Worm (Caenorhabditis elegans) whole organism, L3 larva: ENCODE data around the gene F23F1.4.

Source experiments
- R02D3.7 ChIP-seq: fragments of 150-350 bp; optimal IDR thresholded peaks from 2 replicates; lab custom pipeline; 2014; ENCODE audit warnings: missing biosample characterization, missing genetic modification characterization
- ZK546.5 ChIP-seq: sonication (generic microtip); optimal IDR thresholded peaks from 2 replicates; lab custom pipeline; 2017; ENCODE audit warnings: missing biosample characterization, missing genetic modification characterization
- aly-2 ChIP-seq: fragments of 150-350 bp; optimal IDR thresholded peaks from 2 replicates; lab custom pipeline; 2014; ENCODE audit warnings: missing biosample characterization, missing genetic modification characterization
- ceh-16 ChIP-seq: sonication (generic microtip); optimal IDR thresholded peaks from 2 replicates; lab custom pipeline; 2017; ENCODE audit warnings: missing biosample characterization, missing genetic modification characterization
- ceh-28 ChIP-seq: fragments of 150-350 bp; optimal IDR thresholded peaks from 2 replicates; lab custom pipeline; 2014; ENCODE audit warnings: missing biosample characterization, missing genetic modification reagents, missing genetic modification characterization
- ceh-82 ChIP-seq: fragments of 150-350 bp; optimal IDR thresholded peaks from 2 replicates; lab custom pipeline; 2014; ENCODE audit warnings: missing biosample characterization, missing genetic modification characterization
- ceh-9 ChIP-seq: sonication (generic microtip); optimal IDR thresholded peaks from 2 replicates; lab custom pipeline; 2018; ENCODE audit warnings: missing biosample characterization, missing genetic modification characterization
- daf-12 ChIP-seq: fragments of 150-350 bp; optimal IDR thresholded peaks from 2 replicates; lab custom pipeline; 2014; ENCODE audit warnings: missing biosample characterization, missing genetic modification reagents, missing genetic modification characterization
- elt-1 ChIP-seq: fragments of 150-350 bp; optimal IDR thresholded peaks from 2 replicates; lab custom pipeline; 2014; ENCODE audit warnings: missing biosample characterization, missing genetic modification characterization
- elt-2 ChIP-seq: sonication (generic microtip); optimal IDR thresholded peaks from 2 replicates; lab custom pipeline; 2016; ENCODE audit warnings: missing genetic modification reagents, mild to moderate bottlenecking, missing genetic modification characterization, missing compliant biosample characterization
- elt-3 ChIP-seq, 3 experiments: fragments of 150-350 bp in 1 of 3; sonication (generic microtip) in 2 of 3; optimal IDR thresholded peaks; 2 replicates in 2 of 3; 4 replicates in 1 of 3; lab custom pipeline; 2014 to 2017; ENCODE audit warnings: missing biosample characterization in 3 of 3, missing genetic modification characterization in 3 of 3
- eor-1 ChIP-seq, 2 experiments: fragments of 150-350 bp; optimal IDR thresholded peaks; 2 replicates each; lab custom pipeline; 2014 to 2018; ENCODE audit warnings: missing biosample characterization in 2 of 2, missing genetic modification characterization in 2 of 2
- fkh-10 ChIP-seq: sonication (generic microtip); optimal IDR thresholded peaks from 2 replicates; lab custom pipeline; 2017; ENCODE audit warnings: missing biosample characterization, missing genetic modification reagents, missing genetic modification characterization
- fos-1 ChIP-seq: fragments of 150-350 bp; optimal IDR thresholded peaks from 2 replicates; lab custom pipeline; 2014; ENCODE audit warnings: missing biosample characterization, missing genetic modification characterization
- hmg-11 ChIP-seq: sonication (generic microtip); optimal IDR thresholded peaks from 2 replicates; lab custom pipeline; 2016; ENCODE audit warnings: missing genetic modification characterization, missing compliant biosample characterization
- jun-1 ChIP-seq: fragments of 150-350 bp; optimal IDR thresholded peaks from 2 replicates; lab custom pipeline; 2014; ENCODE audit warnings: missing biosample characterization, missing genetic modification reagents, missing genetic modification characterization
- lin-15B ChIP-seq: fragments of 150-350 bp; optimal IDR thresholded peaks from 2 replicates; lab custom pipeline; 2014; ENCODE audit warnings: missing biosample characterization, missing genetic modification characterization
- lin-39 ChIP-seq: fragments of 150-350 bp; optimal IDR thresholded peaks from 2 replicates; lab custom pipeline; 2018; ENCODE audit warnings: missing biosample characterization, missing genetic modification reagents, missing genetic modification characterization
- lsy-12 ChIP-seq: sonication (generic microtip); optimal IDR thresholded peaks from 2 replicates; lab custom pipeline; 2016; ENCODE audit warnings: mild to moderate bottlenecking, missing genetic modification characterization, missing compliant biosample characterization
- mdl-1 ChIP-seq: fragments of 150-350 bp; optimal IDR thresholded peaks from 2 replicates; lab custom pipeline; 2014; ENCODE audit warnings: missing biosample characterization, missing genetic modification characterization
- mml-1 ChIP-seq: fragments of 150-350 bp; sonication (generic microtip); optimal IDR thresholded peaks from 3 replicates; lab custom pipeline; 2014; ENCODE audit warnings: missing biosample characterization, missing genetic modification characterization
- nfya-1 ChIP-seq: sonication (generic microtip); optimal IDR thresholded peaks from 2 replicates; lab custom pipeline; 2017; ENCODE audit warnings: missing genetic modification characterization, mild to moderate bottlenecking, missing compliant biosample characterization, antibody characterized with exemption, moderate library complexity; ENCODE audit not compliant: insufficient read depth
- nhr-12 ChIP-seq: fragments of 150-350 bp; optimal IDR thresholded peaks from 2 replicates; lab custom pipeline; 2014; ENCODE audit warnings: missing biosample characterization, missing genetic modification characterization
- nhr-25 ChIP-seq: sonication (generic microtip); optimal IDR thresholded peaks from 2 replicates; lab custom pipeline; 2017; ENCODE audit warnings: missing biosample characterization, missing genetic modification characterization
- nhr-28 ChIP-seq: fragments of 150-350 bp; optimal IDR thresholded peaks from 2 replicates; lab custom pipeline; 2014; ENCODE audit warnings: missing biosample characterization, missing genetic modification characterization
- nhr-43 ChIP-seq: sonication (generic microtip); optimal IDR thresholded peaks from 2 replicates; lab custom pipeline; 2016; ENCODE audit warnings: mild to moderate bottlenecking, missing genetic modification characterization, missing compliant biosample characterization; ENCODE audit not compliant: poor library complexity, severe bottlenecking
- nhr-67 ChIP-seq: fragments of 150-350 bp; optimal IDR thresholded peaks from 2 replicates; lab custom pipeline; 2014; ENCODE audit warnings: missing biosample characterization, missing genetic modification characterization
- pha-4 ChIP-seq: fragments of 150-350 bp; optimal IDR thresholded peaks from 2 replicates; lab custom pipeline; 2014; ENCODE audit warnings: missing biosample characterization, missing genetic modification reagents, missing genetic modification characterization
- pqm-1 ChIP-seq: fragments of 150-350 bp; optimal IDR thresholded peaks from 2 replicates; lab custom pipeline; 2017; ENCODE audit warnings: missing biosample characterization, missing genetic modification characterization, inconsistent platforms
- skn-1 ChIP-seq: fragments of 150-350 bp; optimal IDR thresholded peaks from 2 replicates; lab custom pipeline; 2014; ENCODE audit warnings: missing biosample characterization, missing genetic modification characterization
- tbx-2 ChIP-seq: sonication (generic microtip); optimal IDR thresholded peaks from 2 replicates; lab custom pipeline; 2016; ENCODE audit warnings: mild to moderate bottlenecking, missing genetic modification characterization, missing compliant biosample characterization
- unc-39 ChIP-seq: sonication (generic microtip); optimal IDR thresholded peaks from 4 replicates; lab custom pipeline; 2017; ENCODE audit warnings: missing biosample characterization, missing genetic modification characterization
- zag-1 ChIP-seq: fragments of 150-350 bp; optimal IDR thresholded peaks from 2 replicates; lab custom pipeline; 2014; ENCODE audit warnings: missing biosample characterization, missing genetic modification characterization

Gene F23F1.4

ce11 chrII:57873-58272, 29.6 kb upstream of the F23F1.4 start:
- no peak for TF ChIP-seq aly-2
- no peak for TF ChIP-seq mdl-1
- TF ChIP-seq eor-1 (tag; optimal IDR thresholded peaks at IDR 0.05; lab: Kevin White, UChicago): no peak
- TF ChIP-seq nhr-67 (tag; lab: Kevin White, UChicago): no peak
- TF ChIP-seq skn-1 (tag; lab: Kevin White, UChicago): no peak
- TF ChIP-seq jun-1 (tag; lab: Kevin White, UChicago): no peak
- no peak for TF ChIP-seq lin-15B (tag; lab: Kevin White, UChicago)
- no peak for TF ChIP-seq lsy-12 (tag; lab: Kevin White, UChicago)
- TF ChIP-seq ceh-9 (tag; lab: Kevin White, UChicago): no peak
- TF ChIP-seq nhr-43 (tag; lab: Kevin White, UChicago): no peak
- no peak for TF ChIP-seq ceh-16 (tag; lab: Kevin White, UChicago)
- no peak for TF ChIP-seq elt-3 (tag; optimal IDR thresholded peaks at IDR 0.05; lab: Kevin White, UChicago)
- no peak for TF ChIP-seq fos-1 (tag; lab: Kevin White, UChicago)
- TF ChIP-seq R02D3.7 (tag; lab: Kevin White, UChicago): no peak
- TF ChIP-seq lin-39 (tag; lab: Kevin White, UChicago): no peak
- TF ChIP-seq fkh-10 (GFP tag; lab: Kevin White, UChicago): no peak
- TF ChIP-seq ceh-28 (tag; lab: Kevin White, UChicago): no peak
- TF ChIP-seq nhr-28 (tag; lab: Kevin White, UChicago): no peak
- TF ChIP-seq nhr-25 (tag; lab: Kevin White, UChicago): no peak

DNA sequence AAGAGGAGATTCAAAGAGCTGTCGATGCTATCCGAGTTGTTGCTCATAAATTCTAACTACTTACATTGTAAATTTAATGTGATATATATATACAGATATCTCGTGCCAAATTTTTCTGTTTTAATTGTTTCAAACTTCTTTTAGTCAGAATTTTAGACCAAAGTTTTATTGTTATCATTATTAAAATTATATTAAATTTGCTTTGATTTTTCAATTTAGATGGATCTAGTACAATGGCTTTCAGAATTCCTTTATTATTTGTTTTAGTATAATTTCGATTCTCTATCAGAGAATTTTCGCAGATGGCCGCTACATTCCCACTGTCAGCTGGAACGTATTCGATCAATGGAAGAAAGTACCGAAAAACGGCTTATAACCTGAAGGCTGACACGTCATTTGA, 29.1 kb upstream of the F23F1.4 start, which contains the start of gene ascc-1:
TSS of gene ascc-1 (plus strand) at position 301 of the 400 bp plus-strand sequence.
- TF ChIP-seq tbx-2 (tag; lab: Kevin White, UChicago) (no peak), nhr-67 (tag; lab: Kevin White, UChicago) (no peak), unc-39 (tag; lab: Kevin White, UChicago) (no peak), ZK546.5 (tag; lab: Kevin White, UChicago) (no peak), pha-4 (no peak), pqm-1 (no peak), elt-1 (tag; lab: Kevin White, UChicago) (no peak), ceh-9 (tag; lab: Kevin White, UChicago) (no peak), daf-12 (no peak), zag-1 (tag; lab: Kevin White, UChicago) (no peak)

DNA sequence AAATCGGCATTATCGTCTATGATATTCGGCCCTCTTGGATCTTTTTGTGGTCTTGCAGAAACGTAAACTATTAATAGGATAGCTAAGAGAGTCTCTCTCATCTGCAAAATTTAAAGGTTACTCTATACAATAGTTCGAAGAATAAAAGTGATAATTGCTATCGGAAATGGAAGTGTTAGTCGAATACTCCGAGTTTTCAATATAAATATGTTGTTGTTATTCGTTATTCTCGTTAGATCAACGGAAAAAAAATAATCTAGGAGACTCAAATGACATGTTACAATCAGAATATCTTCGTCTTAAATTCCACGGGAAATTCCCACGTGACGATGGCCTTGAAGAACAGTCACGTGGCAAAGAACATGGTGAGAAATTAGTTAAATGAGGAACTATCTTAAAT, 27.0 kb upstream of the F23F1.4 start, which contains the start of gene tre-5:
TSS of gene tre-5 (minus strand) at position 101 of the 400 bp plus-strand sequence.
- no peak for TF ChIP-seq ceh-82 (tag; lab: Kevin White, UChicago)
- TF ChIP-seq hmg-11 (tag; lab: Kevin White, UChicago): no peak
- TF ChIP-seq elt-3 (tag; optimal IDR thresholded peaks at IDR 0.05; lab: Kevin White, UChicago): no peak

- TF ChIP-seq lin-15B (tag; lab: Kevin White, UChicago): no peak
- TF ChIP-seq eor-1 (tag; optimal IDR thresholded peaks at IDR 0.05; lab: Kevin White, UChicago): no peak
- TF ChIP-seq hmg-11 (tag; lab: Kevin White, UChicago): no peak
- no peak for TF ChIP-seq mml-1 (tag; lab: Kevin White, UChicago)
- TF ChIP-seq pqm-1: no peak
- no peak for TF ChIP-seq ceh-9 (tag; lab: Kevin White, UChicago)
- TF ChIP-seq nhr-12 (tag; lab: Kevin White, UChicago): no peak
- TF ChIP-seq daf-12: no peak
- TF ChIP-seq nfya-1: no peak
- TF ChIP-seq, all 47 proteins: peak for 0
Measured at ce11 chrII:51352-51751, 23.1 kb upstream of the F23F1.4 start, which contains the start of gene sptl-1. sptl-1 (plus strand) TSS chrII:51652.

ce11 chrII:50862-51261, 22.6 kb upstream of the F23F1.4 start:
- no peak for TF ChIP-seq nhr-12 (tag; lab: Kevin White, UChicago)
- TF ChIP-seq elt-2 (tag; lab: Kevin White, UChicago): peak; percentile 44
- peak; percentile 61 for TF ChIP-seq pqm-1
- no peak for TF ChIP-seq ceh-82 (tag; lab: Kevin White, UChicago)
- TF ChIP-seq fos-1 (tag; lab: Kevin White, UChicago): no peak
- TF ChIP-seq ceh-28 (tag; lab: Kevin White, UChicago): peak; percentile 19
